Worm (Caenorhabditis elegans) whole organism, L2 larva: ENCODE data around the gene C27F2.7.

Source experiments
- C34F6.9 ChIP-seq: fragments of 150-350 bp; optimal IDR thresholded peaks from 2 replicates; lab custom pipeline; 2014; ENCODE audit warnings: missing biosample characterization, missing genetic modification characterization
- Y55F3AM.14 ChIP-seq: fragments of 200-800 bp; sonication (Bioruptor generic); optimal IDR thresholded peaks from 2 replicates; lab custom pipeline; 2018; ENCODE audit warnings: mild to moderate bottlenecking, missing genetic modification characterization, missing compliant biosample characterization
- ZK546.5 ChIP-seq: sonication (generic microtip); optimal IDR thresholded peaks from 2 replicates; lab custom pipeline; 2017; ENCODE audit warnings: missing biosample characterization, missing genetic modification characterization
- alr-1 ChIP-seq: fragments of 150-350 bp; optimal IDR thresholded peaks from 2 replicates; lab custom pipeline; 2014; ENCODE audit warnings: missing biosample characterization, missing genetic modification characterization
- aly-2 ChIP-seq: fragments of 150-350 bp; optimal IDR thresholded peaks from 2 replicates; lab custom pipeline; 2014; ENCODE audit warnings: missing biosample characterization, missing genetic modification characterization
- ama-1 ChIP-seq: fragments of 150-350 bp; optimal IDR thresholded peaks from 2 replicates; lab custom pipeline; 2018; ENCODE audit warnings: inconsistent platforms
- blmp-1 ChIP-seq: sonication (generic microtip); optimal IDR thresholded peaks from 2 replicates; lab custom pipeline; 2017; ENCODE audit warnings: missing genetic modification characterization, mild to moderate bottlenecking, missing compliant biosample characterization, antibody characterized with exemption, moderate library complexity; ENCODE audit not compliant: insufficient read depth
- ceh-16 ChIP-seq: fragments of 150-350 bp; optimal IDR thresholded peaks from 2 replicates; lab custom pipeline; 2014; ENCODE audit warnings: missing biosample characterization, missing genetic modification characterization
- crh-2 ChIP-seq: sonication (generic microtip); optimal IDR thresholded peaks from 2 replicates; lab custom pipeline; 2017; ENCODE audit warnings: missing biosample characterization, missing genetic modification characterization
- dmd-4 ChIP-seq: sonication (generic microtip); optimal IDR thresholded peaks from 2 replicates; lab custom pipeline; 2017; ENCODE audit warnings: missing biosample characterization, missing genetic modification characterization
- elt-1 ChIP-seq: fragments of 150-350 bp; optimal IDR thresholded peaks from 2 replicates; lab custom pipeline; 2014; ENCODE audit warnings: missing biosample characterization, missing genetic modification characterization
- elt-3 ChIP-seq: sonication (generic microtip); optimal IDR thresholded peaks from 2 replicates; lab custom pipeline; 2017; ENCODE audit warnings: missing biosample characterization, missing genetic modification characterization
- fos-1 ChIP-seq: fragments of 150-350 bp; optimal IDR thresholded peaks from 2 replicates; lab custom pipeline; 2014; ENCODE audit warnings: missing biosample characterization, missing genetic modification characterization
- gmeb-1 ChIP-seq: fragments of 150-350 bp; optimal IDR thresholded peaks from 2 replicates; lab custom pipeline; 2014; ENCODE audit warnings: missing biosample characterization, missing genetic modification characterization
- lin-13 ChIP-seq: fragments of 150-350 bp; optimal IDR thresholded peaks from 2 replicates; lab custom pipeline; 2014; ENCODE audit warnings: missing biosample characterization, missing genetic modification reagents, missing genetic modification characterization
- lin-39 ChIP-seq: fragments of 150-350 bp; optimal IDR thresholded peaks from 2 replicates; lab custom pipeline; 2014; ENCODE audit warnings: missing biosample characterization, missing genetic modification reagents, missing genetic modification characterization
- mab-5 ChIP-seq: fragments of 150-350 bp; optimal IDR thresholded peaks from 2 replicates; lab custom pipeline; 2014; ENCODE audit warnings: missing biosample characterization, missing genetic modification characterization
- mbf-1 ChIP-seq: sonication (generic microtip); optimal IDR thresholded peaks from 2 replicates; lab custom pipeline; 2017; ENCODE audit warnings: missing biosample characterization, missing genetic modification characterization
- nhr-10 ChIP-seq: sonication (generic microtip); optimal IDR thresholded peaks from 2 replicates; lab custom pipeline; 2017; ENCODE audit warnings: missing biosample characterization, missing genetic modification characterization
- nhr-12 ChIP-seq: fragments of 150-350 bp; optimal IDR thresholded peaks from 2 replicates; lab custom pipeline; 2014; ENCODE audit warnings: missing biosample characterization, missing genetic modification characterization
- nhr-129 ChIP-seq: fragments of 150-350 bp; optimal IDR thresholded peaks from 2 replicates; lab custom pipeline; 2014; ENCODE audit warnings: missing biosample characterization, missing genetic modification characterization
- nhr-23 ChIP-seq: fragments of 150-350 bp; optimal IDR thresholded peaks from 2 replicates; lab custom pipeline; 2014; ENCODE audit warnings: missing biosample characterization, missing genetic modification reagents, missing genetic modification characterization
- nhr-237 ChIP-seq: fragments of 150-350 bp; optimal IDR thresholded peaks from 2 replicates; lab custom pipeline; 2014; ENCODE audit warnings: missing biosample characterization, missing genetic modification characterization
- nhr-77 ChIP-seq: fragments of 150-350 bp; optimal IDR thresholded peaks from 2 replicates; lab custom pipeline; 2014; ENCODE audit warnings: missing biosample characterization, missing genetic modification characterization
- sem-4 ChIP-seq: fragments of 150-350 bp; optimal IDR thresholded peaks from 2 replicates; lab custom pipeline; 2014; ENCODE audit warnings: missing biosample characterization, missing genetic modification reagents, missing genetic modification characterization
- skn-1 ChIP-seq: sonication (generic microtip); optimal IDR thresholded peaks from 2 replicates; lab custom pipeline; 2017; ENCODE audit warnings: missing biosample characterization, missing genetic modification characterization
- sma-3 ChIP-seq: sonication (generic microtip); optimal IDR thresholded peaks from 2 replicates; lab custom pipeline; 2016; ENCODE audit warnings: missing genetic modification reagents, missing genetic modification characterization, missing compliant biosample characterization
- sma-9 ChIP-seq, 2 experiments: fragments of 150-350 bp in 1 of 2; sonication (generic microtip) in 1 of 2; optimal IDR thresholded peaks; 2 replicates each; lab custom pipeline; 2014 to 2016; ENCODE audit warnings: missing genetic modification characterization in 2 of 2, mild to moderate bottlenecking in 1 of 2, missing biosample characterization in 1 of 2, missing compliant biosample characterization in 1 of 2, missing genetic modification reagents in 1 of 2, moderate library complexity in 1 of 2
- snpc-4 ChIP-seq: fragments of 150-350 bp; optimal IDR thresholded peaks from 2 replicates; lab custom pipeline; 2014; ENCODE audit warnings: missing biosample characterization, missing genetic modification characterization
- unc-39 ChIP-seq: fragments of 150-350 bp; optimal IDR thresholded peaks from 2 replicates; lab custom pipeline; 2014; ENCODE audit warnings: missing biosample characterization, missing genetic modification characterization
- unc-55 ChIP-seq: fragments of 150-350 bp; sonication (generic microtip); optimal IDR thresholded peaks from 3 replicates; lab custom pipeline; 2014; ENCODE audit warnings: missing biosample characterization, missing genetic modification reagents, missing genetic modification characterization
- unc-62 ChIP-seq: fragments of 150-350 bp; optimal IDR thresholded peaks from 2 replicates; lab custom pipeline; 2014; ENCODE audit warnings: missing biosample characterization, missing genetic modification reagents, missing genetic modification characterization
- ztf-11 ChIP-seq: sonication (generic microtip); optimal IDR thresholded peaks from 2 replicates; lab custom pipeline; 2017; ENCODE audit warnings: missing biosample characterization, missing genetic modification characterization

Gene C27F2.7

DNA sequence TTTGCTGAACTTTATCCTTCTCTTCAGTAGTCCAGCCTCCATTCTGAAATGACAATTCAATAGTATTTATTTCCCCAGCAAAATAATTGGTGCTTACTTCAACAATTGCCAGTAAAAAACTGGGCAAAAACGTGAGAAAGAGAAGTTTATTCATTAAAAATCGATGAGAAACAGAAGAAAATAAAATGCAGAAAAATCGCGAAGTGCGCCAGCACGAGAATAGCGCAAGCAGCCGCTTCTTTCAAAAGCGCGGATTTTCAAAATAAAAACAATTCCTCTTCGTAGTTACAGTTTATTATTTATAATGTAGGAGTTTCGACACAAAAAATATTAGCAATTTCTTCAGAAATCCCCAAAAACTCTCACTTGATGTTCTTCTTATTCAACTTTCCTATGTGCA is 21.4 kb downstream of the C27F2.7 start, which contains the start of gene C27F2.9 (continued):
- TF ChIP-seq ceh-16 (tag; lab: Kevin White, UChicago): peak; percentile 11
- TF ChIP-seq skn-1 (tag; lab: Kevin White, UChicago): no peak
- peak; percentile 89 for TF ChIP-seq lin-13 (GFP tag; lab: Kevin White, UChicago)
- peak; percentile 73 for TF ChIP-seq fos-1 (tag; lab: Kevin White, UChicago)
- TF ChIP-seq nhr-23 (tag; lab: Kevin White, UChicago): no peak
- TF ChIP-seq sma-9 (GFP tag; optimal IDR thresholded peaks at IDR 0.05; lab: Kevin White, UChicago): peak; percentile 92
- no peak for TF ChIP-seq sma-9 (tag; optimal IDR thresholded peaks at IDR 0.05; lab: Kevin White, UChicago)
- TF ChIP-seq nhr-10 (tag; lab: Kevin White, UChicago): peak; percentile 55
- TF ChIP-seq ama-1 (lab: Kevin White, UChicago): peak; percentile 73
- TF ChIP-seq nhr-129 (tag; lab: Kevin White, UChicago): peak; percentile 78
- TF ChIP-seq ZK546.5 (tag; lab: Kevin White, UChicago): peak; percentile 2
- TF ChIP-seq, all 48 proteins: peak for 31

DNA sequence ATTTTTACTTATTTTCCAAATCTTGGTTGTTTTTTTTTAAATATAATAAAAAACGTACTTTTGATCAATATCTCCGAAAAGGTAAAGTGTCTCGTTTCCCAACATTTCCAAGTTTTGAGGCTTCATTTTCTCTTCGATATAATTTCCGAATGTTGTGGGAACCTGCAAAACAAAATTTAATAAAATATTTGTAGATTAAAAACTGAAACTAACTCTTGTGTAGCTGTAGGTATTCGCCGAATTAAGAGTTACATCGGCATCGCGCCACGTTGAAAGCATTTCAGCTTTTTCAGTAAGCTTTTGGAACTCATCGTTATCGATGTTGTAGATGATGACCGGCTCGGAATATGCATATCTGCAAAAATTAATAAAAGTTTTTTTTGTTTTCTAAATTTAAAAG is 21.9 kb downstream of the C27F2.7 start, which contains the start of gene vps-22:
TSS of gene vps-22 (minus strand) at position 101 of the 400 bp plus-strand sequence.
- TF ChIP-seq unc-39 (tag; lab: Kevin White, UChicago): no peak
- no peak for TF ChIP-seq alr-1
- TF ChIP-seq nhr-10 (tag; lab: Kevin White, UChicago): no peak
- no peak for TF ChIP-seq elt-3 (tag; lab: Kevin White, UChicago)
- no peak for TF ChIP-seq ama-1 (lab: Kevin White, UChicago)
- TF ChIP-seq nhr-12 (tag; lab: Kevin White, UChicago): no peak
- TF ChIP-seq fos-1 (tag; lab: Kevin White, UChicago): no peak
- no peak for TF ChIP-seq ztf-11 (tag; lab: Kevin White, UChicago)
- no peak for TF ChIP-seq nhr-237 (tag; lab: Kevin White, UChicago)
- TF ChIP-seq lin-39 (tag; lab: Kevin White, UChicago): no peak
- TF ChIP-seq C34F6.9 (tag; lab: Kevin White, UChicago): no peak
- no peak for TF ChIP-seq nhr-129 (tag; lab: Kevin White, UChicago)
- TF ChIP-seq elt-1 (tag; lab: Kevin White, UChicago): no peak
- TF ChIP-seq ZK546.5 (tag; lab: Kevin White, UChicago): no peak
- TF ChIP-seq unc-55: no peak

- TF ChIP-seq sma-3 (GFP tag; lab: Kevin White, UChicago) (no peak), crh-2 (no peak)
Measured at ce11 chrIII:4961281-4961680, 23.0 kb downstream of the C27F2.7 start.

- TF ChIP-seq nhr-237 (tag; lab: Kevin White, UChicago) (no peak), mab-5 (tag; lab: Kevin White, UChicago) (no peak), unc-55 (no peak), blmp-1 (tag; lab: Kevin White, UChicago) (no peak), snpc-4 (tag; lab: Kevin White, UChicago) (no peak), dmd-4 (no peak), nhr-77 (no peak), elt-1 (tag; lab: Kevin White, UChicago) (no peak), nhr-12 (tag; lab: Kevin White, UChicago) (no peak), sma-9 (GFP tag; optimal IDR thresholded peaks at IDR 0.05; lab: Kevin White, UChicago) (no peak), sma-9 (tag; optimal IDR thresholded peaks at IDR 0.05; lab: Kevin White, UChicago) (no peak), ceh-16 (tag; lab: Kevin White, UChicago) (no peak)
Measured at ce11 chrIII:4960204-4960603, 24.1 kb downstream of the C27F2.7 start, which contains the start of gene C27F2.4. C27F2.4 (minus strand) TSS chrIII:4960304.

ce11 chrIII:4956566-4956965 is 27.7 kb downstream of the C27F2.7 start, which contains the start of gene C26E6.1:
C26E6.1 (plus strand) TSS chrIII:4956866.
- no peak for TF ChIP-seq ztf-11 (tag; lab: Kevin White, UChicago)
- no peak for TF ChIP-seq nhr-12 (tag; lab: Kevin White, UChicago)
- no peak for TF ChIP-seq gmeb-1
- TF ChIP-seq nhr-237 (tag; lab: Kevin White, UChicago): no peak
- TF ChIP-seq elt-3 (tag; lab: Kevin White, UChicago): no peak
- no peak for TF ChIP-seq sem-4 (tag; lab: Kevin White, UChicago)
- TF ChIP-seq Y55F3AM.14 (GFP tag; lab: Kevin White, UChicago): no peak
- no peak for TF ChIP-seq alr-1

ce11 chrIII:4952970-4953369 is 31.3 kb downstream of the C27F2.7 start:
- TF ChIP-seq nhr-10 (tag; lab: Kevin White, UChicago) (no peak), sma-9 (GFP tag; optimal IDR thresholded peaks at IDR 0.05; lab: Kevin White, UChicago) (no peak), sma-9 (tag; optimal IDR thresholded peaks at IDR 0.05; lab: Kevin White, UChicago) (no peak), mab-5 (tag; lab: Kevin White, UChicago) (no peak), nhr-12 (tag; lab: Kevin White, UChicago) (no peak), unc-62 (GFP tag; lab: Kevin White, UChicago) (no peak), snpc-4 (tag; lab: Kevin White, UChicago) (no peak), mbf-1 (tag; lab: Kevin White, UChicago) (no peak), sma-3 (GFP tag; lab: Kevin White, UChicago) (no peak), aly-2 (no peak)
